Worm (Caenorhabditis elegans): Measurements from ENCODE around the gene bcat-1.

ce11 chrX:12843530-12843929, 33.8 kb upstream of the bcat-1 start:
- TF ChIP-seq aly-2 (tag; optimal IDR thresholded peaks at IDR 0.05), result no peak
- TF ChIP-seq pag-3 (tag; optimal IDR thresholded peaks at IDR 0.05; ENCODE audit: borderline replicate concordance, insufficient read depth), result no peak
- no peak for TF ChIP-seq sox-4 (tag; optimal IDR thresholded peaks at IDR 0.05)
- TF ChIP-seq unc-62 (GFP tag; optimal IDR thresholded peaks at IDR 0.05), result no peak
- no peak for TF ChIP-seq irx-1 (tag; optimal IDR thresholded peaks at IDR 0.05)

Data from whole organism, L1 larva.